Worm (Caenorhabditis elegans): Measurements from ENCODE around the gene F42G2.7.

Gene F42G2.7

DNA sequence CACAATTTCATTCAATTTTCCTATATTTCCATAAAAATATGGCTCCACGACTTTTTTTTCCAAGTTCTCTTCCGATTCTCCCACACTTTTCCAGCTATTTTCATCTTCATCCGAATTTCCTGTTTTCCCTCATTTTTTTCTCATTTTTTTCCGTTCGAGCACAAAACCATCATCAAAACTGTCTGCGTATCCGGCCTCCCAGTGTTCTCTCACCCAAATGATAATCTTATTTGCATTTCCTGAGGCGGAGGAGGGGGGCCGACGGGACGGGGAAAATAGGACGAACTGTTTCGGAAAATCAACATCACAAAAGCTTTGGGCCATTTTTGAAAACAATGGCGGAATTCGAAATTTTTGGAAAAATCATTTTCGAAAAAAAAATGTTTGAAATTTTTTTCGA lies 22.4 kb downstream of the F42G2.7 start:
- TF ChIP-seq pha-4 (tag; optimal IDR thresholded peaks at IDR 0.05) (no peak), hmg-1.2 (GFP tag; IDR thresholded peaks at IDR 0.05) (peak; percentile 51)

DNA sequence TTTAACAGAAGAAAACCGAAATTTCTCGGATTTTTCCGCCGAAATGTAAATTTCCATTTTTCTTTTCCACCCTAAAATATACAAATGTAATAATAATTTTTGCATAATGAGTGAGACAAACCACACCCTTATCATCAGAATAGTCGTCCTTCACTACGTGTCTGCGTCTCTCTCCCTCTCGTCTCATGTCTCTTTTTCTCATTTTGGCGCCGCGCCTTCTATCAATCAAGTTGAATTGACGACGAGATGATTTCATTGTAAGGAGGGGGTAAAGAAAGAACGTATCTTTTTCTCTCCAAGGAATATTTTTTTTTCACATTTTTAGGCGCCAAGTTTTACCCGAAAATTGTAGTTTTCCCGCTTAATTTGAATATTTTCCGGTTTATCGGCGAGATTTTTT lies 24.3 kb downstream of the F42G2.7 start:
- TF ChIP-seq nhr-80 (tag; optimal IDR thresholded peaks at IDR 0.05) (peak; percentile 30), egl-18 (GFP tag; IDR thresholded peaks at IDR 0.05) (no peak)

DNA sequence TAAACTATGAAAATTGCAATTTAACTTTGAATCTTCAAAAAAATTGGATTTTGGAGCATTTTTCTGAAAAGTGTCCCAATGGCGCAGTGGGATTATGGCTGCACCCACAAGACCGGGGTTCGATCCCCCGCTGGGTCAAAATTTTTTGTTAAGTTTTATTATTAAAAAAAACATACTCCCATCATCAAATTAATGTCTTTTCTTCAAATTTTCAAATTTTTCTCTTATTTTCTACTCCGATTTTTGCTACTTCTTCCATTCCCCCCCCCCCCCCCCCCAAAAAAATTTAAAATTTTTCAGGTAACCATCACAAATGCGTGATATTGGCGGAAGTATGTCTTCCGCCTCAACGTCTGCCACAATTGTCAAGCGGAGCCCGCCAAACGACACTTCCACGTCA lies 25.0 kb downstream of the F42G2.7 start, which contains the start of gene vab-19:
vab-19 (plus strand) TSS at position 301 of the 400 bp plus-strand sequence.
- TF ChIP-seq ccch-3 (GFP tag; optimal IDR thresholded peaks at IDR 0.05) (no peak), ztf-3 (GFP tag; optimal IDR thresholded peaks at IDR 0.05) (no peak), nhr-179 (tag; optimal IDR thresholded peaks at IDR 0.05) (no peak), B0035.1 (tag; optimal IDR thresholded peaks at IDR 0.05) (no peak), xnd-1 (tag; optimal IDR thresholded peaks at IDR 0.05) (no peak), dpl-1 (GFP tag; optimal IDR thresholded peaks at IDR 0.05) (no peak), Y56A3A.18 (GFP tag; IDR thresholded peaks at IDR 0.05) (no peak), sptf-2 (GFP tag; optimal IDR thresholded peaks at IDR 0.05) (no peak), Y53G8AR.9 (GFP tag; conservative IDR thresholded peaks at IDR 0.05) (no peak), ceh-91 (GFP tag; IDR thresholded peaks at IDR 0.05) (no peak), fkh-3 (tag; optimal IDR thresholded peaks at IDR 0.05) (no peak)

DNA sequence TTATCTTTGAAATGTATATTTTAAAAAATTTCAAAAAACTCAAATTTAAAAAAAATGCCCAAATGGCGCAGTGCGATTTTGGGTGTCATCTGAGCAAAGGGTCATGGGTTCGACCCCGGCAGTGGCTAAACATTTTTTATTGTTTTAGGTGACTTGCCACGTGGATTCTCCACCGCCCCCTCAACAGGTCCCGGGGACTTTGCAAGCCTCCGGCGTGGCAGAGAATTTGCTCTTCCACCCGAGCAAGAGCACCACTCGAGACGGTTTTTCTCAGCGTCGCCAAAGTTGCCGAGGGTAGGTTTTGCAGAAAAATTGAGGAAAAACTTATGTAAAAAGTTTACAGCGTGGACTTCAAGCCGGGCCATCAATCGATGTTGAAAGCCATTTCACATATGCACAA lies 27.2 kb downstream of the F42G2.7 start:
- no peak for TF ChIP-seq F57A8.1 (GFP tag; optimal IDR thresholded peaks at IDR 0.05)
- no peak for TF ChIP-seq ceh-79 (tag; optimal IDR thresholded peaks at IDR 0.05)
- no peak for TF ChIP-seq hmg-1.2 (GFP tag; IDR thresholded peaks at IDR 0.05)
- peak; percentile 55; the same call in 1 of the 2 replicates for TF ChIP-seq zfh-2 (GFP tag; conservative IDR thresholded peaks at IDR 0.05)

DNA sequence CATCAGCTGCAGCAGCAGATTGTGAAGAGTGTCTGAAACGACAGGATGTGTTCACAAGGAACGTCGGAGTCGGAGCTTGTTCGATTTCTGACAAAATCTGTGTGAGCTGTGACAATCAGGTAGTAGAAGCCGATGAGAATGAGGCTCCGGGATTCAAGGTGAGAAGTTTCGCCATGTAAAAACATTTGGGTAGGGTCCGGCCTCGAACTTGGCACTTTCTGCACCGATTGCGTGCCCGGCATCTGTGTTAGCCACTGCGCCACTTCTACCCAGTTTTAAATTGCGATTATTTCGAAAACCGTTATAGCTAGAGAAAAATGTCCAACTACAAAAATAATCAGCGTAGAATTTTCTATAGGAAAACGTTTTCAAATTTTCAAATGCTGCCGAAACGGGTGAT lies 28.8 kb downstream of the F42G2.7 start:
- no peak for TF ChIP-seq ceh-40 (GFP tag; IDR thresholded peaks at IDR 0.05)
- TF ChIP-seq mxl-1 (tag; optimal IDR thresholded peaks at IDR 0.05): no peak
- no peak for TF ChIP-seq zfh-2 (GFP tag; conservative IDR thresholded peaks at IDR 0.05)
- TF ChIP-seq Y53G8AR.9 (GFP tag; conservative IDR thresholded peaks at IDR 0.05): no peak
- no peak for TF ChIP-seq ekl-4 (GFP tag; IDR thresholded peaks at IDR 0.05)
- TF ChIP-seq repo-1 (tag; optimal IDR thresholded peaks at IDR 0.05): no peak
- TF ChIP-seq tbx-9 (tag; optimal IDR thresholded peaks at IDR 0.05; ENCODE audit: borderline replicate concordance): no peak

DNA sequence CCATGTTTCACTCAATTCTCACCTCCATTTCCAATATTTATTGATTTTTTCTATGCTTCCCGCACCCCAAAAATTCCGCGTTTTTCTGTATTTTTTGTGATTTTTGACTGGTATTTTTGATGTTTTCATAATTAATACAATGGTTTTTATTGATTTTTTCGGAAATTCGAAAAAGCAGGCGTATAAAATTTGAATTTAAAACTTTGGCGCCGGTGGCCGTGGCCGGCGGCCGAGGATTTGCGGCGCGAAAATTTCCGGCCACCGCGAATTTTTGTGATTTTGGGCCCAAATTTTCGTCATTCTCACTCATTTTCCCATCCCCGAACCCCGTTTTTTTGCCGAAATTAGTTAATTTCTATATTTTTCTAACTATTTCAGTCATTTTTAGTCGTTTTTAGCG lies 33.0 kb downstream of the F42G2.7 start:
- TF ChIP-seq repo-1 (tag; optimal IDR thresholded peaks at IDR 0.05): no peak
- peak; percentile 93 for TF ChIP-seq bed-2 (GFP tag; IDR thresholded peaks at IDR 0.05)
- TF ChIP-seq F10E7.11 (tag; optimal IDR thresholded peaks at IDR 0.05): no peak
- TF ChIP-seq pbrm-1 (GFP tag; IDR thresholded peaks at IDR 0.05): peak; percentile 84
- TF ChIP-seq ztf-22 (GFP tag; optimal IDR thresholded peaks at IDR 0.05): no peak
- peak; percentile 82 for TF ChIP-seq Y67H2A.10 (GFP tag; conservative IDR thresholded peaks at IDR 0.05)
- no peak for TF ChIP-seq ztf-18 (tag; optimal IDR thresholded peaks at IDR 0.05)
- peak; percentile 87 for TF ChIP-seq unc-130 (GFP tag; optimal IDR thresholded peaks at IDR 0.05)
- TF ChIP-seq T07F8.4 (tag; optimal IDR thresholded peaks at IDR 0.05): no peak
- no peak for TF ChIP-seq Y56A3A.18 (GFP tag; IDR thresholded peaks at IDR 0.05)
- TF ChIP-seq lag-1 (GFP tag; IDR thresholded peaks at IDR 0.05): no peak
- peak; percentile 15 for TF ChIP-seq F52B5.7 (tag; optimal IDR thresholded peaks at IDR 0.05)
- peak; percentile 75 for TF ChIP-seq F33H1.4 (GFP tag; IDR thresholded peaks at IDR 0.05)
- TF ChIP-seq Y53F4B.3 (GFP tag; IDR thresholded peaks at IDR 0.05): no peak
- no peak for TF ChIP-seq F22D6.2 (tag; optimal IDR thresholded peaks at IDR 0.05)
- no peak for TF ChIP-seq rpc-1 (optimal IDR thresholded peaks at IDR 0.05)
- TF ChIP-seq rpc-1 (tag; optimal IDR thresholded peaks at IDR 0.05): no peak
- no peak for TF ChIP-seq F57A8.1 (GFP tag; optimal IDR thresholded peaks at IDR 0.05)
- TF ChIP-seq ccch-3 (GFP tag; optimal IDR thresholded peaks at IDR 0.05): no peak
- TF ChIP-seq nfyb-1 (GFP tag; IDR thresholded peaks at IDR 0.05): peak; percentile 66; the same call in 1 of the 2 replicates
- peak; percentile 84 for TF ChIP-seq aptf-2 (GFP tag; conservative IDR thresholded peaks at IDR 0.05)
- no peak for TF ChIP-seq nhr-179 (tag; optimal IDR thresholded peaks at IDR 0.05)
- TF ChIP-seq lsy-27 (tag; optimal IDR thresholded peaks at IDR 0.05; ENCODE audit: borderline replicate concordance, insufficient read depth): no peak

Measured in whole organism, young adult.